Worm (Caenorhabditis elegans) whole organism, L4/young adult: ENCODE measurements around the gene F31F4.11.

Experiments used
- W03F9.2 ChIP-seq: fragments of 150-350 bp; optimal IDR thresholded peaks from 2 replicates; lab custom pipeline; 2014; ENCODE audit warnings: missing biosample characterization, missing genetic modification characterization
- him-1 ChIP-seq: sonication (generic microtip); optimal IDR thresholded peaks from 2 replicates; lab custom pipeline; 2016; ENCODE audit warnings: missing genotype, missing genetic modification reagents, missing genetic modification characterization, missing compliant biosample characterization

- TF ChIP-seq him-1 (tag; lab: Kevin White, UChicago) (no peak), W03F9.2 (no peak)
Observed at ce11 chrV:615275-615674, 49.0 kb downstream of the F31F4.11 start, which contains the start of gene F48G7.13.
